Fruit fly (Drosophila melanogaster): ENCODE measurements around the gene Snx6.

DNA sequence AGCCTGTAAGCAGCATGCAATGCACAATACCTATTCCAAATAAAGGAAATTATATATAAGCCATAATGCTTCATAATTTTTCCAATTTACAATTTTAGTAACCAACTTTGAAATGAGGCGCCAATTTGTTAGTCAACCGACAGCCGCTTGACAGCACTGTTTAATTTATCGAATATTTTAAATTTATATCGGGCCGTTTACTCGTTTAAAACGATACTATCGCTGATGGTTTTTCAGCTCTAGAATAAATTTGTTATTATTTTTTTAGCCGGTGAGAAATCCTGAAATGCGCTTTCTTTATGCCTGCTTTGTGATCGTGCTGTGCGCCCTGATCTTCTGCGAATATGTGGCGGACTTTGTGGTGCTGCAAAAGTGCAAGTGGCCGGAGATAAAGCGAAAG lies 21.8 kb downstream of the Snx6 start, which contains the start of gene PGAP5:
- TF ChIP-seq usp (GFP tag; optimal IDR thresholded peaks at IDR 0.05) (no peak), psq (optimal IDR thresholded peaks at IDR 0.05) (no peak), CG8478 (optimal IDR thresholded peaks at IDR 0.05) (no peak)
